Fruit fly (Drosophila melanogaster) whole organism, wandering third instar larva: Measurements from ENCODE around the gene Nplp4.

Experiments used
- Dfd ChIP-seq: fragments of >200 bp; optimal IDR thresholded peaks from 2 replicates; lab custom pipeline; 2017; ENCODE audit warnings: missing biosample characterization, missing genetic modification characterization
- HLH106 ChIP-seq: fragments of 200-800 bp; optimal IDR thresholded peaks from 3 replicates; lab custom pipeline; 2019; ENCODE audit warnings: missing biosample characterization, mild to moderate bottlenecking, missing genetic modification characterization, moderate library complexity
- Hr83 ChIP-seq: fragments of 200-300 bp; sonication (Bioruptor generic); optimal IDR thresholded peaks from 2 replicates; lab custom pipeline; 2016; ENCODE audit warnings: missing biosample characterization, mild to moderate bottlenecking, missing genetic modification characterization, moderate library complexity; ENCODE audit not compliant: poor library complexity, severe bottlenecking
- Myc ChIP-seq: fragments of >200 bp; optimal IDR thresholded peaks from 2 replicates; lab custom pipeline; 2017
- OdsH ChIP-seq: fragments of 200-800 bp; sonication (Bioruptor generic); optimal IDR thresholded peaks from 2 replicates; lab custom pipeline; 2016; ENCODE audit warnings: missing biosample characterization, mild to moderate bottlenecking, missing genetic modification characterization
- Rel ChIP-seq, 2 experiments: fragments of 200-800 bp; sonication (Bioruptor generic) in 1 of 2; optimal IDR thresholded peaks; 2 replicates in 1 of 2; 3 replicates in 1 of 2; lab custom pipeline; 2016 to 2019; ENCODE audit warnings: mild to moderate bottlenecking in 2 of 2, missing biosample characterization in 2 of 2, missing genetic modification characterization in 2 of 2, moderate library complexity in 1 of 2
- ey ChIP-seq: fragments of 200-800 bp; sonication (Bioruptor generic); optimal IDR thresholded peaks from 2 replicates; lab custom pipeline; 2016; ENCODE audit warnings: missing biosample characterization, missing genetic modification characterization
- lola ChIP-seq: fragments of >200 bp; optimal IDR thresholded peaks from 2 replicates; lab custom pipeline; 2017; ENCODE audit warnings: missing biosample characterization, missing genetic modification characterization
- pan ChIP-seq: fragments of >200 bp; optimal IDR thresholded peaks from 2 replicates; lab custom pipeline; 2017
- sage ChIP-seq: fragments of 200-800 bp; sonication (Bioruptor generic); optimal IDR thresholded peaks from 2 replicates; lab custom pipeline; 2016; ENCODE audit warnings: missing biosample characterization, mild to moderate bottlenecking, missing genetic modification characterization
- usp ChIP-seq: fragments of >200 bp; optimal IDR thresholded peaks from 2 replicates; lab custom pipeline; 2017; ENCODE audit warnings: missing biosample characterization, missing genetic modification characterization
- woc ChIP-seq: sonication (Bioruptor generic); optimal IDR thresholded peaks from 2 replicates; lab custom pipeline; 2016; ENCODE audit warnings: missing biosample characterization, mild to moderate bottlenecking, missing genetic modification characterization

- TF ChIP-seq pan (lab: Kevin White, UChicago) (no peak), Hr83 (GFP tag; lab: Kevin White, UChicago) (no peak), ey (GFP tag; lab: Kevin White, UChicago) (no peak), woc (GFP tag; lab: Kevin White, UChicago) (no peak), Rel (GFP tag; optimal IDR thresholded peaks at IDR 0.05; lab: Kevin White, UChicago) (no peak), Rel (tag; optimal IDR thresholded peaks at IDR 0.05; lab: Kevin White, UChicago) (no peak), OdsH (GFP tag; lab: Kevin White, UChicago) (no peak), HLH106 (tag; lab: Kevin White, UChicago) (no peak), sage (GFP tag; lab: Kevin White, UChicago) (no peak), lola (GFP tag; lab: Kevin White, UChicago) (no peak), Myc (no peak), usp (GFP tag; lab: Kevin White, UChicago) (no peak), Dfd (no peak)
Measured at dm6 chr2L:2044826-2045225, 36.6 kb downstream of the Nplp4 start.
